Fruit fly (Drosophila melanogaster) whole organism, embryonic: ENCODE measurements around the gene Asator.

ENCODE experiments used
- CG10274 ChIP-seq: fragments of 200-800 bp; sonication (Bioruptor generic); optimal IDR thresholded peaks from 3 replicates; lab custom pipeline; 2017; ENCODE audit warnings: missing biosample characterization, mild to moderate bottlenecking, missing genetic modification characterization
- CG10431 ChIP-seq: fragments of 200-800 bp; sonication (Bioruptor generic); optimal IDR thresholded peaks from 3 replicates; lab custom pipeline; 2018; ENCODE audit warnings: missing biosample characterization, mild to moderate bottlenecking, missing genetic modification characterization
- CG10979 ChIP-seq: fragments of 200-800 bp; sonication (Bioruptor generic); optimal IDR thresholded peaks from 2 replicates; lab custom pipeline; 2018; ENCODE audit warnings: missing biosample characterization, mild to moderate bottlenecking, missing genetic modification characterization, moderate library complexity
- CG11695 ChIP-seq: fragments of 200-800 bp; sonication (Bioruptor generic); IDR thresholded peaks from 3 replicates; pipeline ENCODE4 v1.3.6; 2022; ENCODE audit warnings: missing biosample characterization, missing genetic modification characterization
- CG12659 ChIP-seq: fragments of 200-800 bp; sonication (Bioruptor generic); optimal IDR thresholded peaks from 3 replicates; lab custom pipeline; 2017; ENCODE audit warnings: mild to moderate bottlenecking, missing biosample characterization, missing genetic modification reagents, missing genetic modification characterization
- CG13424 ChIP-seq: fragments of 200-800 bp; sonication (Bioruptor generic); optimal IDR thresholded peaks from 2 replicates; lab custom pipeline; 2019; ENCODE audit warnings: missing biosample characterization, mild to moderate bottlenecking, missing genetic modification characterization, moderate library complexity
- CG17829 ChIP-seq: fragments of 200-800 bp; optimal IDR thresholded peaks from 2 replicates; lab custom pipeline; 2019; ENCODE audit warnings: missing biosample characterization, mild to moderate bottlenecking, missing genetic modification characterization, moderate library complexity
- CG2875 ChIP-seq: fragments of 200-800 bp; sonication (Bioruptor generic); optimal IDR thresholded peaks from 2 replicates; lab custom pipeline; 2017; ENCODE audit warnings: missing biosample characterization, mild to moderate bottlenecking, missing genetic modification characterization, missing genetic modification reagents
- CG3065 ChIP-seq: fragments of 200-800 bp; sonication (Bioruptor generic); optimal IDR thresholded peaks from 2 replicates; lab custom pipeline; 2016; ENCODE audit warnings: missing biosample characterization, missing genetic modification characterization
- CG32767 ChIP-seq: fragments of 200-800 bp; sonication (Bioruptor generic); IDR thresholded peaks from 2 replicates; pipeline ENCODE4 v1.3.6; 2022; ENCODE audit warnings: missing biosample characterization, missing genetic modification characterization
- CG4404 ChIP-seq: fragments of 200-800 bp; sonication (Bioruptor generic); IDR thresholded peaks from 2 replicates; pipeline ENCODE4 v1.3.6; 2022; ENCODE audit warnings: missing biosample characterization, missing genetic modification characterization
- CG5953 ChIP-seq: fragments of 200-800 bp; sonication (Bioruptor generic); IDR thresholded peaks from 2 replicates; pipeline ENCODE4 v1.3.6; 2022; ENCODE audit warnings: missing biosample characterization, missing genetic modification characterization
- CG6175 ChIP-seq: fragments of 200-800 bp; sonication (Bioruptor generic); IDR thresholded peaks from 3 replicates; pipeline ENCODE4 v1.3.6; 2022; ENCODE audit warnings: missing biosample characterization, missing genetic modification characterization
- CG6254 ChIP-seq: fragments of 200-800 bp; sonication (Bioruptor generic); optimal IDR thresholded peaks from 3 replicates; lab custom pipeline; 2017; ENCODE audit warnings: mild to moderate bottlenecking, missing biosample characterization, missing genetic modification reagents, missing genetic modification characterization
- CG8089 ChIP-seq: fragments of 200-800 bp; sonication (Bioruptor generic); optimal IDR thresholded peaks from 3 replicates; lab custom pipeline; 2016; ENCODE audit warnings: missing biosample characterization, missing genetic modification characterization
- CG8924 ChIP-seq: fragments of 200-800 bp; optimal IDR thresholded peaks from 3 replicates; lab custom pipeline; 2019; ENCODE audit warnings: missing biosample characterization, mild to moderate bottlenecking, missing genetic modification characterization, moderate library complexity
- CG9932 ChIP-seq: fragments of 200-800 bp; sonication (Bioruptor generic); IDR thresholded peaks from 2 replicates; pipeline ENCODE4 v1.3.6; 2022; ENCODE audit warnings: missing biosample characterization, missing genetic modification characterization
- Ets65A ChIP-seq: fragments of 200-800 bp; sonication (Bioruptor generic); peaks from one replicate; lab custom pipeline; 2016; ENCODE audit warnings: missing biosample characterization, missing genetic modification characterization
- GATAe ChIP-seq: fragments of 200-800 bp; sonication (Bioruptor generic); conservative IDR thresholded peaks from 2 replicates; pipeline ENCODE4 v1.3.6; 2022; ENCODE audit warnings: missing biosample characterization, missing genetic modification characterization
- HLHmδ ChIP-seq: fragments of 200-800 bp; sonication (Bioruptor generic); optimal IDR thresholded peaks from 2 replicates; lab custom pipeline; 2018; ENCODE audit warnings: missing biosample characterization, mild to moderate bottlenecking, missing genetic modification characterization, moderate library complexity
- HmgZ ChIP-seq: fragments of 200-800 bp; sonication (Bioruptor generic); optimal IDR thresholded peaks from 2 replicates; lab custom pipeline; 2018; ENCODE audit warnings: missing biosample characterization, mild to moderate bottlenecking, missing genetic modification characterization
- Hr3 ChIP-seq: fragments of 200-800 bp; sonication (Bioruptor generic); optimal IDR thresholded peaks from 3 replicates; lab custom pipeline; 2016; ENCODE audit warnings: missing biosample characterization, missing genetic modification characterization
- PHDP ChIP-seq: fragments of 200-800 bp; sonication (Bioruptor generic); optimal IDR thresholded peaks from 3 replicates; lab custom pipeline; 2018; ENCODE audit warnings: missing biosample characterization, mild to moderate bottlenecking, missing genetic modification characterization, moderate library complexity
- Rfx ChIP-seq: fragments of 200-800 bp; sonication (Bioruptor generic); IDR thresholded peaks from 2 replicates; pipeline ENCODE4 v1.3.6; 2022; ENCODE audit warnings: missing biosample characterization, missing genetic modification characterization
- Tbp ChIP-seq: fragments of >200 bp; optimal IDR thresholded peaks from 2 replicates; lab custom pipeline; 2018; ENCODE audit warnings: missing biosample characterization, missing genetic modification characterization
- ara ChIP-seq: fragments of 200-800 bp; sonication (Bioruptor generic); IDR thresholded peaks from 2 replicates; pipeline ENCODE4 v1.3.6; 2022; ENCODE audit warnings: missing biosample characterization, missing genetic modification characterization
- ash1 ChIP-seq: fragments of 200-800 bp; sonication (Bioruptor generic); optimal IDR thresholded peaks from 2 replicates; lab custom pipeline; 2018; ENCODE audit warnings: missing biosample characterization, mild to moderate bottlenecking, missing genetic modification characterization
- bowl ChIP-seq: fragments of 200-800 bp; sonication (Bioruptor generic); IDR thresholded peaks from 2 replicates; pipeline ENCODE4 v1.3.6; 2022; ENCODE audit warnings: missing biosample characterization, missing genetic modification characterization
- ci ChIP-seq: fragments of 200-800 bp; sonication (Bioruptor generic); IDR thresholded peaks from 3 replicates; pipeline ENCODE4 v1.3.6; 2022; ENCODE audit warnings: missing biosample characterization, missing genetic modification characterization
- dm ChIP-seq: fragments of 200-800 bp; sonication (Bioruptor generic); optimal IDR thresholded peaks from 3 replicates; lab custom pipeline; 2016; ENCODE audit warnings: missing biosample characterization, missing genetic modification characterization
- exex ChIP-seq: fragments of 200-800 bp; sonication (Bioruptor generic); optimal IDR thresholded peaks from 4 replicates; lab custom pipeline; 2018; ENCODE audit warnings: missing biosample characterization, mild to moderate bottlenecking, missing genetic modification characterization, moderate library complexity
- fd102C ChIP-seq: fragments of 200-800 bp; sonication (Bioruptor generic); optimal IDR thresholded peaks from 2 replicates; lab custom pipeline; 2018; ENCODE audit warnings: missing biosample characterization, mild to moderate bottlenecking, missing genetic modification characterization, moderate library complexity
- fd3F ChIP-seq: fragments of 200-800 bp; sonication (Bioruptor generic); optimal IDR thresholded peaks from 2 replicates; lab custom pipeline; 2018; ENCODE audit warnings: missing biosample characterization, mild to moderate bottlenecking, missing genetic modification characterization, moderate library complexity
- fru ChIP-seq: fragments of >200 bp; optimal IDR thresholded peaks from 2 replicates; lab custom pipeline; 2017
- insv ChIP-seq, 2 experiments: fragments of 200-800 bp; sonication (Bioruptor generic); optimal IDR thresholded peaks; 3 replicates each; lab custom pipeline; 2016 to 2018; ENCODE audit warnings: missing biosample characterization in 2 of 2, missing genetic modification characterization in 2 of 2
- inv ChIP-seq: fragments of 200-800 bp; sonication (Bioruptor generic); IDR thresholded peaks from 2 replicates; pipeline ENCODE4 v1.3.6; 2022; ENCODE audit warnings: missing biosample characterization, missing genetic modification characterization; ENCODE audit not compliant: partially characterized antibody
- kni ChIP-seq: fragments of 200-800 bp; sonication (Bioruptor generic); optimal IDR thresholded peaks from 3 replicates; lab custom pipeline; 2017; ENCODE audit warnings: mild to moderate bottlenecking, missing biosample characterization, missing genetic modification reagents, missing genetic modification characterization
- lov ChIP-seq, 2 experiments: fragments of 200-800 bp in 1 of 2; fragments of >200 bp in 1 of 2; sonication (Bioruptor generic) in 1 of 2; IDR thresholded peaks in 1 of 2; optimal IDR thresholded peaks in 1 of 2; 2 replicates in 1 of 2; 3 replicates in 1 of 2; pipeline versions ENCODE4 v1.3.6 to Lab custom; 2017 to 2022; ENCODE audit warnings: missing biosample characterization in 1 of 2, missing genetic modification characterization in 1 of 2
- oc ChIP-seq: fragments of 200-800 bp; sonication (Bioruptor generic); optimal IDR thresholded peaks from 2 replicates; lab custom pipeline; 2018; ENCODE audit warnings: missing biosample characterization, mild to moderate bottlenecking, missing genetic modification characterization, moderate library complexity
- phol ChIP-seq: fragments of 200-800 bp; sonication (Bioruptor generic); optimal IDR thresholded peaks from 3 replicates; lab custom pipeline; 2018; ENCODE audit warnings: missing biosample characterization, mild to moderate bottlenecking, missing genetic modification characterization, moderate library complexity
- sim ChIP-seq: fragments of 200-800 bp; sonication (Bioruptor generic); IDR thresholded peaks from 2 replicates; pipeline ENCODE4 v1.3.6; 2022; ENCODE audit warnings: missing biosample characterization, missing genetic modification characterization
- tll ChIP-seq, 2 experiments: fragments of 200-800 bp in 1 of 2; fragments of >200 bp in 1 of 2; sonication (Bioruptor generic) in 1 of 2; optimal IDR thresholded peaks; 2 replicates each; lab custom pipeline; 2017 to 2019; ENCODE audit warnings: missing biosample characterization in 2 of 2, missing genetic modification characterization in 2 of 2, mild to moderate bottlenecking in 1 of 2, moderate library complexity in 1 of 2
- tx ChIP-seq: fragments of 200-800 bp; sonication (Bioruptor generic); optimal IDR thresholded peaks from 2 replicates; lab custom pipeline; 2016; ENCODE audit warnings: missing biosample characterization, missing genetic modification characterization
- vfl ChIP-seq: fragments of 200-800 bp; sonication (Bioruptor generic); optimal IDR thresholded peaks from 2 replicates; lab custom pipeline; 2016; ENCODE audit warnings: missing biosample characterization, missing genetic modification characterization
- z ChIP-seq: fragments of 200-800 bp; sonication (Bioruptor generic); IDR thresholded peaks from 3 replicates; pipeline ENCODE4 v1.3.6; 2022; ENCODE audit warnings: missing biosample characterization, missing genetic modification characterization

The Asator gene

dm6 chr4:487480-487879 lies 1.3 kb downstream of the Asator start (continued):
- TF ChIP-seq vfl = no peak
- TF ChIP-seq ash1 (GFP tag; lab: Kevin White, UChicago) = no peak
- TF ChIP-seq bowl (GFP tag; lab: Robert Waterston, UW) = no peak
- no peak for TF ChIP-seq exex
- peak; percentile 21 for TF ChIP-seq CG2875 (GFP tag; lab: Kevin White, UChicago)
- TF ChIP-seq phol = peak; percentile 1
- no peak for TF ChIP-seq dm (GFP tag; lab: Kevin White, UChicago)
- no peak for TF ChIP-seq oc (tag; lab: Kevin White, UChicago)
- no peak for TF ChIP-seq sim (GFP tag; lab: Robert Waterston, UW)
- peak; percentile 24 for TF ChIP-seq CG8924 (tag; lab: Kevin White, UChicago)
- TF ChIP-seq tx (GFP tag; lab: Kevin White, UChicago) = no peak
- no peak for TF ChIP-seq CG3065 (GFP tag; lab: Kevin White, UChicago)
- no peak for TF ChIP-seq CG13424
- no peak for TF ChIP-seq CG11695 (GFP tag; lab: Robert Waterston, UW)
- peak; percentile 21 for TF ChIP-seq fd102C (GFP tag; lab: Kevin White, UChicago)
- peak; percentile 35 for TF ChIP-seq CG10979 (tag; lab: Kevin White, UChicago)
- no peak for TF ChIP-seq CG5953 (GFP tag; lab: Robert Waterston, UW)
- TF ChIP-seq Rfx = no peak
- TF ChIP-seq Ets65A = peak; percentile 49
- no peak for TF ChIP-seq Hr3
- TF ChIP-seq CG6254 (GFP tag; lab: Kevin White, UChicago) = peak; percentile 24
- TF ChIP-seq PHDP (tag; lab: Kevin White, UChicago) = peak; percentile 7
- peak; percentile 50 for TF ChIP-seq kni (GFP tag; lab: Kevin White, UChicago)
- TF ChIP-seq CG17829 = peak; percentile 10
- TF ChIP-seq CG6175 (GFP tag; lab: Robert Waterston, UW) = no peak
- TF ChIP-seq CG4404 = no peak
- TF ChIP-seq inv (GFP tag; lab: Robert Waterston, UW) = no peak
- no peak for TF ChIP-seq Tbp
- TF ChIP-seq z (GFP tag; lab: Robert Waterston, UW) = no peak
- TF ChIP-seq CG12659 = peak; percentile 5
- no peak for TF ChIP-seq GATAe (GFP tag; lab: Robert Waterston, UW)
- TF ChIP-seq tll (GFP tag; optimal IDR thresholded peaks at IDR 0.05; lab: Kevin White, UChicago) = no peak
- TF ChIP-seq fd3F (GFP tag; lab: Kevin White, UChicago) = no peak
- TF ChIP-seq ci (GFP tag; lab: Robert Waterston, UW) = peak; percentile 11; the same call in 1 of the 3 replicates
- TF ChIP-seq fru = no peak
- no peak for TF ChIP-seq HmgZ (tag; lab: Kevin White, UChicago)
- no peak for TF ChIP-seq insv (GFP tag; optimal IDR thresholded peaks at IDR 0.05; lab: Kevin White, UChicago)
- TF ChIP-seq CG8089 (GFP tag; lab: Kevin White, UChicago) = no peak
- no peak for TF ChIP-seq lov (optimal IDR thresholded peaks at IDR 0.05; lab: Kevin White, UChicago)
- no peak for TF ChIP-seq lov (GFP tag; IDR thresholded peaks at IDR 0.05; lab: Robert Waterston, UW)
- TF ChIP-seq CG9932 (GFP tag; lab: Robert Waterston, UW) = no peak
- no peak for TF ChIP-seq CG10274 (GFP tag; lab: Kevin White, UChicago)
- no peak for TF ChIP-seq ara (GFP tag; lab: Robert Waterston, UW)
- no peak for TF ChIP-seq CG32767
- no peak for TF ChIP-seq HLHmδ (GFP tag; lab: Kevin White, UChicago)
- TF ChIP-seq CG10431 (GFP tag; lab: Kevin White, UChicago) = peak; percentile 30
